Fruit fly (Drosophila melanogaster) whole organism, prepupa: ENCODE results near the gene CG10194.
A peak's percentile ranks its signal among the peaks of the same experiment; 100 is the strongest.

Source experiments
- Blimp-1 ChIP-seq: fragments of 200-800 bp; sonication (Bioruptor generic); optimal IDR thresholded peaks from 3 replicates; lab custom pipeline; 2017; ENCODE audit warnings: missing biosample characterization, missing genetic modification characterization, mild to moderate bottlenecking, moderate library complexity, missing genetic modification reagents
- CG10631 ChIP-seq: fragments of 200-800 bp; sonication (Bioruptor generic); optimal IDR thresholded peaks from 2 replicates; lab custom pipeline; 2016; ENCODE audit warnings: missing biosample characterization, missing genetic modification characterization
- CG10669 ChIP-seq: fragments of 200-800 bp; sonication (Bioruptor generic); optimal IDR thresholded peaks from 3 replicates; lab custom pipeline; 2018; ENCODE audit warnings: missing biosample characterization, mild to moderate bottlenecking, missing genetic modification characterization, moderate library complexity
- CG11294 ChIP-seq: fragments of 200-800 bp; sonication (Bioruptor generic); IDR thresholded peaks from 2 replicates; pipeline ENCODE4 v1.3.6; 2022; ENCODE audit warnings: missing biosample characterization, missing genetic modification characterization
- CG11762 ChIP-seq: fragments of 200-800 bp; sonication (Bioruptor generic); optimal IDR thresholded peaks from 3 replicates; lab custom pipeline; 2016; ENCODE audit warnings: missing biosample characterization, missing genetic modification characterization; ENCODE audit not compliant: insufficient read depth
- CG15336 ChIP-seq: fragments of 200-800 bp; sonication (Bioruptor generic); IDR thresholded peaks from 2 replicates; pipeline ENCODE4 v1.3.6; 2022; ENCODE audit warnings: missing biosample characterization, missing genetic modification characterization
- CG1621 ChIP-seq: fragments of 200-800 bp; sonication (Bioruptor generic); optimal IDR thresholded peaks from 3 replicates; lab custom pipeline; 2018; ENCODE audit warnings: missing biosample characterization, mild to moderate bottlenecking, missing genetic modification characterization
- CG16779 ChIP-seq: fragments of 200-800 bp; sonication (Bioruptor generic); optimal IDR thresholded peaks from 3 replicates; lab custom pipeline; 2017; ENCODE audit warnings: missing biosample characterization, mild to moderate bottlenecking, missing genetic modification characterization
- CG3032 ChIP-seq: fragments of 200-800 bp; optimal IDR thresholded peaks from 2 replicates; lab custom pipeline; 2019; ENCODE audit warnings: missing biosample characterization, mild to moderate bottlenecking, missing genetic modification characterization, moderate library complexity
- CG32006 ChIP-seq: fragments of 200-800 bp; sonication (Bioruptor generic); optimal IDR thresholded peaks from 3 replicates; lab custom pipeline; 2017; ENCODE audit warnings: missing biosample characterization, mild to moderate bottlenecking, missing genetic modification characterization
- CG3919 ChIP-seq: fragments of 200-800 bp; sonication (Bioruptor generic); optimal IDR thresholded peaks from 3 replicates; lab custom pipeline; 2016; ENCODE audit warnings: missing biosample characterization, missing genetic modification characterization
- CG4318 ChIP-seq: fragments of 200-800 bp; sonication (Bioruptor generic); optimal IDR thresholded peaks from 3 replicates; lab custom pipeline; 2017; ENCODE audit warnings: missing biosample characterization, mild to moderate bottlenecking, missing genetic modification characterization
- CG6163 ChIP-seq: fragments of 200-800 bp; sonication (Bioruptor generic); IDR thresholded peaks from 3 replicates; pipeline ENCODE4 v1.3.6; 2022; ENCODE audit warnings: missing biosample characterization, missing genetic modification characterization
- CG6276 ChIP-seq: fragments of 200-800 bp; sonication (Bioruptor generic); optimal IDR thresholded peaks from 2 replicates; lab custom pipeline; 2017; ENCODE audit warnings: missing biosample characterization, mild to moderate bottlenecking, missing genetic modification characterization
- CG6792 ChIP-seq: fragments of 200-800 bp; sonication (Bioruptor generic); optimal IDR thresholded peaks from 3 replicates; lab custom pipeline; 2016; ENCODE audit warnings: missing biosample characterization, missing genetic modification characterization
- CG6808 ChIP-seq: fragments of 200-800 bp; sonication (Bioruptor generic); optimal IDR thresholded peaks from 3 replicates; lab custom pipeline; 2017; ENCODE audit warnings: missing biosample characterization, missing genetic modification characterization, mild to moderate bottlenecking, moderate library complexity, missing genetic modification reagents
- CG7368 ChIP-seq: fragments of 200-800 bp; sonication (Bioruptor generic); optimal IDR thresholded peaks from 3 replicates; lab custom pipeline; 2016; ENCODE audit warnings: missing biosample characterization, missing genetic modification characterization
- CG8319 ChIP-seq: fragments of 200-800 bp; sonication (Bioruptor generic); optimal IDR thresholded peaks from 3 replicates; lab custom pipeline; 2016; ENCODE audit warnings: missing biosample characterization, missing genetic modification characterization
- CG8632 ChIP-seq: fragments of 200-800 bp; sonication (Bioruptor generic); optimal IDR thresholded peaks from 3 replicates; lab custom pipeline; 2016; ENCODE audit warnings: missing biosample characterization, missing genetic modification characterization
- CG9139 ChIP-seq: fragments of 200-800 bp; sonication (Bioruptor generic); optimal IDR thresholded peaks from 3 replicates; lab custom pipeline; 2017; ENCODE audit warnings: missing biosample characterization, mild to moderate bottlenecking, missing genetic modification characterization
- Eip75B ChIP-seq: fragments of 200-800 bp; sonication (Bioruptor generic); optimal IDR thresholded peaks from 3 replicates; lab custom pipeline; 2016; ENCODE audit warnings: missing biosample characterization, missing genetic modification characterization
- Eip78C ChIP-seq: fragments of 200-800 bp; sonication (Bioruptor generic); peaks from one replicate; lab custom pipeline; 2016; ENCODE audit warnings: missing biosample characterization, missing genetic modification characterization
- Eip93F ChIP-seq: fragments of 200-800 bp; sonication (Bioruptor generic); optimal IDR thresholded peaks from 2 replicates; lab custom pipeline; 2016; ENCODE audit warnings: missing biosample characterization, mild to moderate bottlenecking, missing genetic modification characterization
- Ets96B ChIP-seq: fragments of 200-800 bp; optimal IDR thresholded peaks from 2 replicates; lab custom pipeline; 2019; ENCODE audit warnings: missing biosample characterization, mild to moderate bottlenecking, missing genetic modification characterization, moderate library complexity
- Gug ChIP-seq: fragments of 200-800 bp; sonication (Bioruptor generic); IDR thresholded peaks from 2 replicates; pipeline ENCODE4 v1.3.6; 2022; ENCODE audit warnings: missing biosample characterization, missing genetic modification characterization
- Hr38 ChIP-seq: sonication (Bioruptor generic); optimal IDR thresholded peaks from 2 replicates; lab custom pipeline; 2016; ENCODE audit warnings: missing biosample characterization, missing genetic modification characterization
- Hr39 ChIP-seq: fragments of 200-800 bp; sonication (Bioruptor generic); optimal IDR thresholded peaks from 2 replicates; lab custom pipeline; 2016; ENCODE audit warnings: missing biosample characterization, missing genetic modification characterization
- Hr4 ChIP-seq: fragments of 200-800 bp; sonication (Bioruptor generic); optimal IDR thresholded peaks from 3 replicates; lab custom pipeline; 2016; ENCODE audit warnings: missing biosample characterization, missing genetic modification characterization
- OdsH ChIP-seq: fragments of 200-800 bp; sonication (Bioruptor generic); optimal IDR thresholded peaks from 3 replicates; lab custom pipeline; 2016; ENCODE audit warnings: missing biosample characterization, missing genetic modification characterization
- Sox15 ChIP-seq: fragments of 200-800 bp; sonication (Bioruptor generic); optimal IDR thresholded peaks from 3 replicates; lab custom pipeline; 2016; ENCODE audit warnings: missing biosample characterization, missing genetic modification characterization
- achi ChIP-seq: fragments of 200-800 bp; sonication (Bioruptor generic); optimal IDR thresholded peaks from 3 replicates; lab custom pipeline; 2016; ENCODE audit warnings: missing biosample characterization, missing genetic modification characterization
- cyc ChIP-seq: fragments of 200-800 bp; sonication (Bioruptor generic); optimal IDR thresholded peaks from 3 replicates; lab custom pipeline; 2016; ENCODE audit warnings: missing biosample characterization, missing genetic modification characterization
- dac ChIP-seq: fragments of 200-800 bp; sonication (Bioruptor generic); optimal IDR thresholded peaks from 2 replicates; lab custom pipeline; 2017; ENCODE audit warnings: missing biosample characterization, mild to moderate bottlenecking, missing genetic modification characterization
- dsx ChIP-seq: fragments of 200-800 bp; optimal IDR thresholded peaks from 3 replicates; lab custom pipeline; 2019; ENCODE audit warnings: missing biosample characterization, mild to moderate bottlenecking, missing genetic modification characterization, moderate library complexity; ENCODE audit not compliant: poor library complexity, severe bottlenecking
- eg ChIP-seq: fragments of 200-800 bp; sonication (Bioruptor generic); IDR thresholded peaks from 3 replicates; pipeline ENCODE4 v1.3.6; 2022; ENCODE audit warnings: missing biosample characterization, missing genetic modification characterization
- fd59A ChIP-seq: fragments of 200-800 bp; sonication (Bioruptor generic); optimal IDR thresholded peaks from 2 replicates; lab custom pipeline; 2017; ENCODE audit warnings: missing biosample characterization, mild to moderate bottlenecking, missing genetic modification characterization, missing genetic modification reagents
- fd85E ChIP-seq: fragments of 200-800 bp; sonication (Bioruptor generic); optimal IDR thresholded peaks from 3 replicates; lab custom pipeline; 2016; ENCODE audit warnings: missing biosample characterization, missing genetic modification characterization
- fkh ChIP-seq: fragments of 200-800 bp; sonication (Bioruptor generic); optimal IDR thresholded peaks from 3 replicates; lab custom pipeline; 2017; ENCODE audit warnings: missing biosample characterization, mild to moderate bottlenecking, missing genetic modification characterization, moderate library complexity
- net ChIP-seq: fragments of 200-800 bp; sonication (Bioruptor generic); optimal IDR thresholded peaks from 3 replicates; lab custom pipeline; 2016; ENCODE audit warnings: missing biosample characterization, missing genetic modification characterization
- pdm3 ChIP-seq: fragments of 200-800 bp; sonication (Bioruptor generic); optimal IDR thresholded peaks from 3 replicates; lab custom pipeline; 2016; ENCODE audit warnings: missing biosample characterization, missing genetic modification characterization
- salr ChIP-seq, 2 experiments: fragments of 200-800 bp; sonication (Bioruptor generic); optimal IDR thresholded peaks; 3 replicates each; lab custom pipeline; 2016 to 2018; ENCODE audit warnings: missing biosample characterization in 2 of 2, missing genetic modification characterization in 2 of 2, mild to moderate bottlenecking in 1 of 2
- spab ChIP-seq: fragments of 200-800 bp; sonication (Bioruptor generic); optimal IDR thresholded peaks from 2 replicates; lab custom pipeline; 2017; ENCODE audit warnings: missing biosample characterization, mild to moderate bottlenecking, missing genetic modification characterization, missing genetic modification reagents
- svp ChIP-seq: fragments of 200-800 bp; sonication (Bioruptor generic); peaks from one replicate; lab custom pipeline; 2016; ENCODE audit warnings: missing biosample characterization, missing genetic modification characterization
- topi ChIP-seq: fragments of 200-800 bp; sonication (Bioruptor generic); optimal IDR thresholded peaks from 3 replicates; lab custom pipeline; 2016; ENCODE audit warnings: missing biosample characterization, missing genetic modification characterization

The CG10194 gene

dm6 chr2L:19444734-19445140, 45.2 kb downstream of the CG10194 start, which contains the start of gene Hs2st (continued):
- TF ChIP-seq salr (GFP tag; optimal IDR thresholded peaks at IDR 0.05; lab: Kevin White, UChicago) (peak; percentile 77 to 81), Eip78C (GFP tag; lab: Kevin White, UChicago) (peak; percentile 97), CG32006 (GFP tag; lab: Kevin White, UChicago) (peak; percentile 90), svp (GFP tag; lab: Kevin White, UChicago) (peak; percentile 98), CG11294 (GFP tag; lab: Robert Waterston, UW) (peak; percentile 71; the same call in 1 of the 2 replicates), Eip75B (GFP tag; lab: Kevin White, UChicago) (peak; percentile 93), CG6792 (GFP tag; lab: Kevin White, UChicago) (peak; percentile 91), CG6163 (GFP tag; lab: Robert Waterston, UW) (peak; percentile 88), spab (GFP tag; lab: Kevin White, UChicago) (peak; percentile 72), net (peak; percentile 81), CG1621 (tag; lab: Kevin White, UChicago) (peak; percentile 77), CG8319 (GFP tag; lab: Kevin White, UChicago) (peak; percentile 89), achi (GFP tag; lab: Kevin White, UChicago) (peak; percentile 92), CG9139 (GFP tag; lab: Kevin White, UChicago) (no peak), CG7368 (GFP tag; lab: Kevin White, UChicago) (peak; percentile 83), CG3919 (peak; percentile 92), CG15336 (GFP tag; lab: Robert Waterston, UW) (peak; percentile 79), Hr4 (GFP tag; lab: Kevin White, UChicago) (peak; percentile 95), fd85E (GFP tag; lab: Kevin White, UChicago) (peak; percentile 72), CG11762 (GFP tag; lab: Kevin White, UChicago) (peak; percentile 84), Gug (GFP tag; lab: Robert Waterston, UW) (peak; percentile 89), pdm3 (GFP tag; lab: Kevin White, UChicago) (peak; percentile 95), eg (peak; percentile 86), CG4318 (GFP tag; lab: Kevin White, UChicago) (peak; percentile 81), CG6276 (GFP tag; lab: Kevin White, UChicago) (no peak), Hr38 (peak; percentile 53), CG3032 (tag; lab: Kevin White, UChicago) (peak; percentile 91), topi (GFP tag; lab: Kevin White, UChicago) (peak; percentile 94), cyc (GFP tag; lab: Kevin White, UChicago) (peak; percentile 96), Eip93F (GFP tag; lab: Kevin White, UChicago) (peak; percentile 79), CG16779 (tag; lab: Kevin White, UChicago) (peak; percentile 64), Sox15 (GFP tag; lab: Kevin White, UChicago) (peak; percentile 96), CG8632 (GFP tag; lab: Kevin White, UChicago) (peak; percentile 84), dac (peak; percentile 84)

dm6 chr2L:19442627-19443026, 47.3 kb downstream of the CG10194 start, which contains the start of gene CG10237:
Gene CG10237 (minus strand): TSS chr2L:19442727.
- no peak for TF ChIP-seq Eip93F (GFP tag; lab: Kevin White, UChicago)
- TF ChIP-seq, all 60 proteins: peak for 0

- TF ChIP-seq CG4318 (GFP tag; lab: Kevin White, UChicago) (peak; percentile 27), CG10631 (GFP tag; lab: Kevin White, UChicago) (no peak), CG16779 (tag; lab: Kevin White, UChicago) (peak; percentile 11), CG11294 (GFP tag; lab: Robert Waterston, UW) (peak; percentile 27; the same call in 1 of the 2 replicates), CG6276 (GFP tag; lab: Kevin White, UChicago) (peak; percentile 60), net (peak; percentile 18), topi (GFP tag; lab: Kevin White, UChicago) (no peak), CG8319 (GFP tag; lab: Kevin White, UChicago) (no peak), CG10669 (GFP tag; lab: Kevin White, UChicago) (peak; percentile 9), CG6163 (GFP tag; lab: Robert Waterston, UW) (peak; percentile 40; the same call in 2 of the 3 replicates), svp (GFP tag; lab: Kevin White, UChicago) (peak; percentile 71), Ets96B (tag; lab: Kevin White, UChicago) (no peak), fd59A (no peak), OdsH (GFP tag; lab: Kevin White, UChicago) (peak; percentile 13), Hr4 (GFP tag; lab: Kevin White, UChicago) (no peak), CG15336 (GFP tag; lab: Robert Waterston, UW) (no peak), Hr38 (no peak), CG32006 (GFP tag; lab: Kevin White, UChicago) (peak; percentile 60), fkh (no peak), Eip78C (GFP tag; lab: Kevin White, UChicago) (peak; percentile 24), Hr39 (GFP tag; lab: Kevin White, UChicago) (no peak), Sox15 (GFP tag; lab: Kevin White, UChicago) (no peak), Eip75B (GFP tag; lab: Kevin White, UChicago) (no peak), dsx (GFP tag; lab: Kevin White, UChicago) (no peak), CG6808 (GFP tag; lab: Kevin White, UChicago) (peak; percentile 40), eg (0 out of 3 replicates have a peak, but pooled peaks have one; percentile 39), Blimp-1 (GFP tag; lab: Kevin White, UChicago) (no peak), CG9139 (GFP tag; lab: Kevin White, UChicago) (no peak), CG6792 (GFP tag; lab: Kevin White, UChicago) (no peak)
Measured at dm6 chr2L:19441791-19442190, 48.1 kb downstream of the CG10194 start, which contains the start of gene RanGAP. Gene RanGAP (plus strand): TSS chr2L:19441959.
